Fruit fly (Drosophila melanogaster): ENCODE data around the gene PIG-Wa.

PIG-Wa gene

DNA sequence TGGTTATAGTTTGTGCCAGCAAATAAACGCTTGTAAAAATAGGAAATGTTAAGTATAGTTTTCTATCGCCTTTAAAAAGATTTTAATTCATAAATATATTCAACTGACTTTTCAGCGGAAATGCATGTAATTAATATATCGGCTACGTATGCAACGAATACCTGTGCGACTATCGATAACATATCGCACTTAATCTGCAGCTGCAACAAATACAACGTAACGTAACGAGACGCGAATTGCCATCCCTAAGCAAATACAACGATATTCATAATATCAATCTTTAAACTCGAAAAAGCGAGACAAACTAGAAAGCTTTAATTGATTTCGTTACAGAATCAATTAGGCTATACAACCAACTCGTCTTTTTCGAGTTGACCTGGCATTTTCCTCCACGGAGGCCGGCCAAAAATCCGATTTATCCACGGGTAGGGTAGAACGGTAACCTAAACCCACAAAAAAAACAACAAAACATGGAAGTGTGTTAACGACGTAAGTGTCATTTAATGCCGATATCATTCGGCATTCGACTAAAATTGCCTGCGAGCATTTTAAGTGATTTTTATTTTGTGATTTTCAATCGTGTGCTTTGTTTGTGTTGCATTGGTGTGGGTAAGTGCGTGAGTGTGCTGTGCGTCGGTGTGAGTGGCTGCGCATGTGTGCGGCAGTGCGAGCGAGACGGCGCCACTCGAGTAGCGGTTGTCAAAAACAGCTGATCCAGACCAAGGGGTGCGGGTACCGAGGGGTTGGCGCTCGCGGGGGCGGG is 7.2 kb upstream of the PIG-Wa start, which contains the start of gene Atxn7 (continued):
- TF ChIP-seq CG4328 (GFP tag; optimal IDR thresholded peaks at IDR 0.05) (peak; percentile 66), crp (GFP tag; optimal IDR thresholded peaks at IDR 0.05) (peak; percentile 74 to 99), ash1 (GFP tag; optimal IDR thresholded peaks at IDR 0.05) (no peak), lab (GFP tag; optimal IDR thresholded peaks at IDR 0.05) (peak; percentile 81), CG1233 (GFP tag; optimal IDR thresholded peaks at IDR 0.05) (peak; percentile 72), sens-2 (GFP tag; IDR thresholded peaks at IDR 0.05) (peak; percentile 50; the same call in 1 of the 2 replicates), CG1647 (GFP tag; optimal IDR thresholded peaks at IDR 0.05) (peak; percentile 32), CG10654 (GFP tag; optimal IDR thresholded peaks at IDR 0.05) (peak; percentile 15), CG12744 (GFP tag; optimal IDR thresholded peaks at IDR 0.05) (peak; percentile 40), ap (GFP tag; IDR thresholded peaks at IDR 0.05) (peak; percentile 61), dimm (GFP tag; IDR thresholded peaks at IDR 0.05) (no peak), pum (GFP tag; optimal IDR thresholded peaks at IDR 0.05) (no peak), MBD-R2 (GFP tag; IDR thresholded peaks at IDR 0.05) (peak; percentile 90), wor (GFP tag; IDR thresholded peaks at IDR 0.05) (0 out of 2 replicates have a peak, but pooled peaks have one; percentile 22), ttk (GFP tag; IDR thresholded peaks at IDR 0.05) (peak; percentile 70), nerfin-1 (tag; optimal IDR thresholded peaks at IDR 0.05) (peak; percentile 58), CG3726 (GFP tag; IDR thresholded peaks at IDR 0.05) (no peak), slp2 (GFP tag; optimal IDR thresholded peaks at IDR 0.05) (peak; percentile 55), CG11504 (tag; optimal IDR thresholded peaks at IDR 0.05) (peak; percentile 70), wdn (GFP tag; IDR thresholded peaks at IDR 0.05) (peak; percentile 44; the same call in 1 of the 2 replicates), fd102C (GFP tag; optimal IDR thresholded peaks at IDR 0.05) (peak; percentile 28), Stat92E (GFP tag; optimal IDR thresholded peaks at IDR 0.05) (no peak), fd3F (GFP tag; optimal IDR thresholded peaks at IDR 0.05) (peak; percentile 39), usp (GFP tag; optimal IDR thresholded peaks at IDR 0.05) (no peak), D (optimal IDR thresholded peaks at IDR 0.05) (no peak), D (GFP tag; optimal IDR thresholded peaks at IDR 0.05) (peak; percentile 22), CG31224 (GFP tag; IDR thresholded peaks at IDR 0.05) (no peak; the same call in 1 of the 2 replicates), tna (GFP tag; IDR thresholded peaks at IDR 0.05; ENCODE audit: partially characterized antibody) (peak; percentile 73; the same call in 1 of the 2 replicates), CG17829 (tag; optimal IDR thresholded peaks at IDR 0.05) (peak; percentile 49), CG31441 (GFP tag; IDR thresholded peaks at IDR 0.05) (peak; percentile 57), gsb-n (tag; optimal IDR thresholded peaks at IDR 0.05) (peak; percentile 74), Dek (tag; optimal IDR thresholded peaks at IDR 0.05) (peak; percentile 54), sim (GFP tag; IDR thresholded peaks at IDR 0.05) (no peak), bigmax (GFP tag; optimal IDR thresholded peaks at IDR 0.05) (peak; percentile 50), chn (GFP tag; optimal IDR thresholded peaks at IDR 0.05) (peak; percentile 48), CG18262 (tag; optimal IDR thresholded peaks at IDR 0.05) (peak; percentile 58), CG6813 (GFP tag; optimal IDR thresholded peaks at IDR 0.05) (peak; percentile 38), Hey (tag; optimal IDR thresholded peaks at IDR 0.05) (peak; percentile 47), otp (GFP tag; IDR thresholded peaks at IDR 0.05) (peak; percentile 75; the same call in 2 of the 3 replicates), pb (GFP tag; optimal IDR thresholded peaks at IDR 0.05) (peak; percentile 48), CG10462 (GFP tag; optimal IDR thresholded peaks at IDR 0.05) (peak; percentile 57), CG8944 (GFP tag; optimal IDR thresholded peaks at IDR 0.05) (peak; percentile 29), CG6854 (GFP tag; optimal IDR thresholded peaks at IDR 0.05) (peak; percentile 16), bsh (GFP tag; optimal IDR thresholded peaks at IDR 0.05) (peak; percentile 1 to 74), PHDP (tag; optimal IDR thresholded peaks at IDR 0.05) (peak; percentile 79), onecut (GFP tag; IDR thresholded peaks at IDR 0.05) (peak; percentile 68), bcd (GFP tag; optimal IDR thresholded peaks at IDR 0.05) (peak; percentile 80), CG10431 (GFP tag; optimal IDR thresholded peaks at IDR 0.05) (peak; percentile 82), CG10209 (GFP tag; optimal IDR thresholded peaks at IDR 0.05) (peak; percentile 68)
